Worm (Caenorhabditis elegans) whole organism, mixed stage, embryonic: ENCODE data around the gene str-143.

Experiments used
- M03D4.4 ChIP-seq: sonication (generic microtip); optimal IDR thresholded peaks from 2 replicates; lab custom pipeline; 2017; ENCODE audit warnings: mild to moderate bottlenecking, missing genetic modification characterization, missing compliant biosample characterization
- bed-3 ChIP-seq: fragments of 200-800 bp; sonication (Bioruptor generic); optimal IDR thresholded peaks from 3 replicates; lab custom pipeline; 2018; ENCODE audit warnings: mild to moderate bottlenecking, missing genetic modification characterization, moderate library complexity, missing compliant biosample characterization
- blmp-1 ChIP-seq: fragments of 150-350 bp; optimal IDR thresholded peaks from 2 replicates; lab custom pipeline; 2014; ENCODE audit warnings: missing biosample characterization, missing genetic modification characterization
- ceh-39 ChIP-seq: fragments of 150-350 bp; optimal IDR thresholded peaks from 2 replicates; lab custom pipeline; 2014; ENCODE audit warnings: missing biosample characterization, missing genetic modification characterization
- ceh-43 ChIP-seq: fragments of 200-800 bp; sonication (Bioruptor generic); optimal IDR thresholded peaks from 2 replicates; lab custom pipeline; 2018; ENCODE audit warnings: mild to moderate bottlenecking, missing genetic modification characterization, moderate library complexity, missing compliant biosample characterization
- ceh-83 ChIP-seq: fragments of 200-800 bp; sonication (Bioruptor generic); optimal IDR thresholded peaks from 2 replicates; lab custom pipeline; 2018; ENCODE audit warnings: mild to moderate bottlenecking, missing genetic modification characterization, missing compliant biosample characterization
- ces-1 ChIP-seq: fragments of 150-350 bp; optimal IDR thresholded peaks from 2 replicates; lab custom pipeline; 2014; ENCODE audit warnings: missing biosample characterization, missing genetic modification reagents, missing genetic modification characterization
- cnd-1 ChIP-seq: fragments of 200-800 bp; sonication (Bioruptor generic); optimal IDR thresholded peaks from 2 replicates; lab custom pipeline; 2018; ENCODE audit warnings: mild to moderate bottlenecking, missing genetic modification characterization, missing compliant biosample characterization
- drap-1 ChIP-seq: fragments of 200-800 bp; sonication (Bioruptor generic); optimal IDR thresholded peaks from 3 replicates; lab custom pipeline; 2018; ENCODE audit warnings: mild to moderate bottlenecking, missing genetic modification characterization, missing compliant biosample characterization
- elt-1 ChIP-seq: sonication (generic microtip); optimal IDR thresholded peaks from 2 replicates; lab custom pipeline; 2017; ENCODE audit warnings: missing genetic modification characterization, mild to moderate bottlenecking, missing compliant biosample characterization, antibody characterized with exemption, moderate library complexity, borderline replicate concordance; ENCODE audit not compliant: insufficient read depth
- elt-3 ChIP-seq: fragments of 150-350 bp; optimal IDR thresholded peaks from 2 replicates; lab custom pipeline; 2014; ENCODE audit warnings: missing biosample characterization, missing genetic modification characterization
- flh-1 ChIP-seq: fragments of 200-800 bp; sonication (Bioruptor generic); optimal IDR thresholded peaks from 2 replicates; lab custom pipeline; 2018; ENCODE audit warnings: mild to moderate bottlenecking, missing genetic modification characterization, moderate library complexity, missing compliant biosample characterization
- hlh-1 ChIP-seq: fragments of 150-350 bp; optimal IDR thresholded peaks from 2 replicates; lab custom pipeline; 2014; ENCODE audit warnings: missing biosample characterization, missing genetic modification reagents, missing genetic modification characterization
- lin-13 ChIP-seq: fragments of 150-350 bp; optimal IDR thresholded peaks from 2 replicates; lab custom pipeline; 2014; ENCODE audit warnings: missing biosample characterization, missing genetic modification characterization
- lin-32 ChIP-seq: fragments of 200-800 bp; sonication (Bioruptor generic); optimal IDR thresholded peaks from 2 replicates; lab custom pipeline; 2018; ENCODE audit warnings: mild to moderate bottlenecking, missing genetic modification characterization, missing compliant biosample characterization
- lsy-2 ChIP-seq: fragments of 150-350 bp; optimal IDR thresholded peaks from 2 replicates; lab custom pipeline; 2014; ENCODE audit warnings: missing biosample characterization, missing genetic modification characterization
- mab-5 ChIP-seq: fragments of 150-350 bp; optimal IDR thresholded peaks from 2 replicates; lab custom pipeline; 2014; ENCODE audit warnings: missing biosample characterization, missing genetic modification characterization
- mep-1 ChIP-seq: fragments of 150-350 bp; optimal IDR thresholded peaks from 2 replicates; lab custom pipeline; 2017; ENCODE audit warnings: missing biosample characterization, missing genetic modification reagents, missing genetic modification characterization, inconsistent platforms
- mls-2 ChIP-seq: sonication (generic microtip); optimal IDR thresholded peaks from 2 replicates; lab custom pipeline; 2016; ENCODE audit warnings: mild to moderate bottlenecking, missing genetic modification characterization, moderate library complexity, missing compliant biosample characterization
- nhr-12 ChIP-seq: fragments of 150-350 bp; optimal IDR thresholded peaks from 2 replicates; lab custom pipeline; 2014; ENCODE audit warnings: missing biosample characterization, missing genetic modification characterization
- nhr-2 ChIP-seq: fragments of 150-350 bp; optimal IDR thresholded peaks from 2 replicates; lab custom pipeline; 2014; ENCODE audit warnings: missing biosample characterization, missing genetic modification characterization
- nhr-237 ChIP-seq: fragments of 150-350 bp; optimal IDR thresholded peaks from 2 replicates; lab custom pipeline; 2014; ENCODE audit warnings: missing biosample characterization, missing genetic modification characterization
- nhr-28 ChIP-seq: fragments of 150-350 bp; optimal IDR thresholded peaks from 2 replicates; lab custom pipeline; 2014; ENCODE audit warnings: missing biosample characterization, missing genetic modification characterization
- nhr-76 ChIP-seq: sonication (generic microtip); optimal IDR thresholded peaks from 2 replicates; lab custom pipeline; 2017; ENCODE audit warnings: missing biosample characterization, missing genetic modification characterization
- sem-2 ChIP-seq: fragments of 200-800 bp; sonication (Bioruptor generic); optimal IDR thresholded peaks from 2 replicates; lab custom pipeline; 2018; ENCODE audit warnings: mild to moderate bottlenecking, missing genetic modification characterization, missing compliant biosample characterization
- snpc-4 ChIP-seq: fragments of 150-350 bp; optimal IDR thresholded peaks from 2 replicates; lab custom pipeline; 2014; ENCODE audit warnings: missing biosample characterization, missing genetic modification characterization
- tbx-8 ChIP-seq: fragments of 200-800 bp; sonication (Bioruptor generic); optimal IDR thresholded peaks from 2 replicates; lab custom pipeline; 2018; ENCODE audit warnings: mild to moderate bottlenecking, missing genetic modification characterization, moderate library complexity, missing compliant biosample characterization
- unc-120 ChIP-seq: sonication (generic microtip); optimal IDR thresholded peaks from 2 replicates; lab custom pipeline; 2017; ENCODE audit warnings: missing genetic modification characterization, missing compliant biosample characterization; ENCODE audit not compliant: poor library complexity, severe bottlenecking
- unc-39 ChIP-seq: fragments of 150-350 bp; optimal IDR thresholded peaks from 2 replicates; lab custom pipeline; 2014; ENCODE audit warnings: missing biosample characterization, missing genetic modification characterization
- unc-62 ChIP-seq: fragments of 150-350 bp; optimal IDR thresholded peaks from 2 replicates; lab custom pipeline; 2014; ENCODE audit warnings: missing biosample characterization, missing genetic modification reagents, missing genetic modification characterization
- zip-8 ChIP-seq: fragments of 150-350 bp; optimal IDR thresholded peaks from 2 replicates; lab custom pipeline; 2014; ENCODE audit warnings: missing biosample characterization, missing genetic modification characterization
- ztf-11 ChIP-seq: fragments of 150-350 bp; optimal IDR thresholded peaks from 2 replicates; lab custom pipeline; 2014; ENCODE audit warnings: missing biosample characterization, missing genetic modification characterization

Gene str-143

ce11 chrV:8069637-8070036 lies at the start of gene str-143:
str-143 (minus strand) TSS chrV:8069737.
- no peak for TF ChIP-seq elt-1 (tag; lab: Kevin White, UChicago)
- TF ChIP-seq nhr-237 (tag; lab: Kevin White, UChicago), result no peak
- no peak for TF ChIP-seq sem-2 (GFP tag; lab: Kevin White, UChicago)
- no peak for TF ChIP-seq nhr-28
- no peak for TF ChIP-seq M03D4.4
- TF ChIP-seq mab-5, result no peak
- TF ChIP-seq drap-1 (GFP tag; lab: Kevin White, UChicago), result no peak
- TF ChIP-seq lin-13, result no peak
- no peak for TF ChIP-seq ztf-11 (tag; lab: Kevin White, UChicago)
- TF ChIP-seq mls-2 (tag; lab: Kevin White, UChicago), result no peak
- TF ChIP-seq unc-62 (GFP tag; lab: Kevin White, UChicago), result no peak
- TF ChIP-seq zip-8, result no peak
- TF ChIP-seq nhr-2 (tag; lab: Kevin White, UChicago), result no peak
- no peak for TF ChIP-seq nhr-76 (tag; lab: Kevin White, UChicago)
- TF ChIP-seq ceh-83 (GFP tag; lab: Kevin White, UChicago), result no peak
- TF ChIP-seq lsy-2 (tag; lab: Kevin White, UChicago), result no peak
- TF ChIP-seq ces-1 (GFP tag; lab: Kevin White, UChicago), result no peak
- no peak for TF ChIP-seq elt-3 (tag; lab: Kevin White, UChicago)
- TF ChIP-seq ceh-39 (tag; lab: Kevin White, UChicago), result no peak
- no peak for TF ChIP-seq cnd-1 (tag; lab: Kevin White, UChicago)

- TF ChIP-seq unc-62 (GFP tag; lab: Kevin White, UChicago), result no peak
- TF ChIP-seq ceh-39 (tag; lab: Kevin White, UChicago), result no peak
- no peak for TF ChIP-seq bed-3 (GFP tag; lab: Kevin White, UChicago)
- TF ChIP-seq flh-1 (GFP tag; lab: Kevin White, UChicago), result no peak
- no peak for TF ChIP-seq nhr-76 (tag; lab: Kevin White, UChicago)
- TF ChIP-seq nhr-2 (tag; lab: Kevin White, UChicago), result no peak
- no peak for TF ChIP-seq tbx-8
- no peak for TF ChIP-seq unc-120
- TF ChIP-seq cnd-1 (tag; lab: Kevin White, UChicago), result no peak
Measured at ce11 chrV:8117964-8118363, 48.4 kb upstream of the str-143 start, which contains the start of gene D1014.7. D1014.7 (plus strand) TSS chrV:8118264.

ce11 chrV:8114542-8114941 lies 45.0 kb upstream of the str-143 start:
- TF ChIP-seq lin-32 (GFP tag; lab: Kevin White, UChicago), result no peak
- TF ChIP-seq nhr-12 (tag; lab: Kevin White, UChicago), result no peak
- no peak for TF ChIP-seq ces-1 (GFP tag; lab: Kevin White, UChicago)
- TF ChIP-seq mls-2 (tag; lab: Kevin White, UChicago), result no peak
- TF ChIP-seq sem-2 (GFP tag; lab: Kevin White, UChicago), result no peak
- no peak for TF ChIP-seq lin-13
- TF ChIP-seq mab-5, result no peak
- no peak for TF ChIP-seq M03D4.4
- no peak for TF ChIP-seq bed-3 (GFP tag; lab: Kevin White, UChicago)
- no peak for TF ChIP-seq snpc-4 (tag; lab: Kevin White, UChicago)
- no peak for TF ChIP-seq unc-39 (tag; lab: Kevin White, UChicago)
- no peak for TF ChIP-seq flh-1 (GFP tag; lab: Kevin White, UChicago)
- no peak for TF ChIP-seq unc-62 (GFP tag; lab: Kevin White, UChicago)
- no peak for TF ChIP-seq nhr-28
- TF ChIP-seq ceh-43 (GFP tag; lab: Kevin White, UChicago), result no peak
- no peak for TF ChIP-seq hlh-1
- no peak for TF ChIP-seq nhr-237 (tag; lab: Kevin White, UChicago)

ce11 chrV:8110816-8111215 lies 41.3 kb upstream of the str-143 start:
- TF ChIP-seq cnd-1 (tag; lab: Kevin White, UChicago), result no peak
- no peak for TF ChIP-seq ztf-11 (tag; lab: Kevin White, UChicago)
- TF ChIP-seq nhr-237 (tag; lab: Kevin White, UChicago), result peak; percentile 4

ce11 chrV:8108670-8109069 lies 39.1 kb upstream of the str-143 start, which contains the start of gene myo-5:
myo-5 (plus strand) TSS chrV:8108970.
- TF ChIP-seq unc-120, result no peak

DNA sequence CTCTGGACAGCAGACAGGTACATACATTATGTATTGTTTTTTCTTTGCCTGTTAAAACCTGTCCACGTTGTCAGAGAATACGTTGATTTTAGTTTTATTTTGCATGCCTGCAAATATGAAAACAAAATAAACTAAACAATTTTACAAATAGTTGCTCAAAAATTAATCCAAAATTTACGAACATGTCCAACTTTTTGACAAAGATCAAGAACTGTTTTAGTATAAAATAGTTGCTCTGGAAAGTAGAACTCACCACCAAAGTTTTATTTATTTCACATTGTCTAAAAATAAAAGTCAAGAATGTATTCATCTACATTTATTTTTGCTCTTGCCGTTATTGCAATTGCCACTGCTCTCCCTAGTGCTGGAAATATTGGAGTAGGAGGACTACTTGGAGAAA lies 34.9 kb upstream of the str-143 start, which contains the start of gene srlf-16:
Gene srlf-16 (plus strand): TSS at position 301 of the 400 bp plus-strand sequence.
- no peak for TF ChIP-seq unc-120
- no peak for TF ChIP-seq blmp-1
- TF ChIP-seq sem-2 (GFP tag; lab: Kevin White, UChicago), result no peak
- no peak for TF ChIP-seq zip-8
- no peak for TF ChIP-seq ztf-11 (tag; lab: Kevin White, UChicago)
- no peak for TF ChIP-seq mab-5
- no peak for TF ChIP-seq mep-1 (tag; lab: Kevin White, UChicago)
- TF ChIP-seq drap-1 (GFP tag; lab: Kevin White, UChicago), result no peak
